Worm (Caenorhabditis elegans) whole organism, mixed stage, embryonic: ENCODE results near the gene C02H6.3.

Experiments
- M03D4.4 ChIP-seq: sonication (generic microtip); optimal IDR thresholded peaks from 2 replicates; lab custom pipeline; 2017; ENCODE audit warnings: mild to moderate bottlenecking, missing genetic modification characterization, missing compliant biosample characterization
- bed-3 ChIP-seq: fragments of 200-800 bp; sonication (Bioruptor generic); optimal IDR thresholded peaks from 3 replicates; lab custom pipeline; 2018; ENCODE audit warnings: mild to moderate bottlenecking, missing genetic modification characterization, moderate library complexity, missing compliant biosample characterization
- ceh-39 ChIP-seq: fragments of 150-350 bp; optimal IDR thresholded peaks from 2 replicates; lab custom pipeline; 2014; ENCODE audit warnings: missing biosample characterization, missing genetic modification characterization
- ceh-43 ChIP-seq: fragments of 200-800 bp; sonication (Bioruptor generic); optimal IDR thresholded peaks from 2 replicates; lab custom pipeline; 2018; ENCODE audit warnings: mild to moderate bottlenecking, missing genetic modification characterization, moderate library complexity, missing compliant biosample characterization
- ceh-83 ChIP-seq: fragments of 200-800 bp; sonication (Bioruptor generic); optimal IDR thresholded peaks from 2 replicates; lab custom pipeline; 2018; ENCODE audit warnings: mild to moderate bottlenecking, missing genetic modification characterization, missing compliant biosample characterization
- ces-1 ChIP-seq: fragments of 150-350 bp; optimal IDR thresholded peaks from 2 replicates; lab custom pipeline; 2014; ENCODE audit warnings: missing biosample characterization, missing genetic modification reagents, missing genetic modification characterization
- cnd-1 ChIP-seq: fragments of 200-800 bp; sonication (Bioruptor generic); optimal IDR thresholded peaks from 2 replicates; lab custom pipeline; 2018; ENCODE audit warnings: mild to moderate bottlenecking, missing genetic modification characterization, missing compliant biosample characterization
- elt-1 ChIP-seq: sonication (generic microtip); optimal IDR thresholded peaks from 2 replicates; lab custom pipeline; 2017; ENCODE audit warnings: missing genetic modification characterization, mild to moderate bottlenecking, missing compliant biosample characterization, antibody characterized with exemption, moderate library complexity, borderline replicate concordance; ENCODE audit not compliant: insufficient read depth
- elt-3 ChIP-seq: fragments of 150-350 bp; optimal IDR thresholded peaks from 2 replicates; lab custom pipeline; 2014; ENCODE audit warnings: missing biosample characterization, missing genetic modification characterization
- ham-2 ChIP-seq: fragments of 200-800 bp; sonication (Bioruptor generic); optimal IDR thresholded peaks from 2 replicates; lab custom pipeline; 2018; ENCODE audit warnings: mild to moderate bottlenecking, missing genetic modification characterization, missing compliant biosample characterization
- lin-13 ChIP-seq: fragments of 150-350 bp; optimal IDR thresholded peaks from 2 replicates; lab custom pipeline; 2014; ENCODE audit warnings: missing biosample characterization, missing genetic modification characterization
- lin-32 ChIP-seq: fragments of 200-800 bp; sonication (Bioruptor generic); optimal IDR thresholded peaks from 2 replicates; lab custom pipeline; 2018; ENCODE audit warnings: mild to moderate bottlenecking, missing genetic modification characterization, missing compliant biosample characterization
- lsy-2 ChIP-seq: fragments of 150-350 bp; optimal IDR thresholded peaks from 2 replicates; lab custom pipeline; 2014; ENCODE audit warnings: missing biosample characterization, missing genetic modification characterization
- mab-5 ChIP-seq: fragments of 150-350 bp; optimal IDR thresholded peaks from 2 replicates; lab custom pipeline; 2014; ENCODE audit warnings: missing biosample characterization, missing genetic modification characterization
- mep-1 ChIP-seq: fragments of 150-350 bp; optimal IDR thresholded peaks from 2 replicates; lab custom pipeline; 2017; ENCODE audit warnings: missing biosample characterization, missing genetic modification reagents, missing genetic modification characterization, inconsistent platforms
- mls-2 ChIP-seq: sonication (generic microtip); optimal IDR thresholded peaks from 2 replicates; lab custom pipeline; 2016; ENCODE audit warnings: mild to moderate bottlenecking, missing genetic modification characterization, moderate library complexity, missing compliant biosample characterization
- nhr-2 ChIP-seq: fragments of 150-350 bp; optimal IDR thresholded peaks from 2 replicates; lab custom pipeline; 2014; ENCODE audit warnings: missing biosample characterization, missing genetic modification characterization
- nhr-237 ChIP-seq: fragments of 150-350 bp; optimal IDR thresholded peaks from 2 replicates; lab custom pipeline; 2014; ENCODE audit warnings: missing biosample characterization, missing genetic modification characterization
- nhr-28 ChIP-seq: fragments of 150-350 bp; optimal IDR thresholded peaks from 2 replicates; lab custom pipeline; 2014; ENCODE audit warnings: missing biosample characterization, missing genetic modification characterization
- nhr-76 ChIP-seq: sonication (generic microtip); optimal IDR thresholded peaks from 2 replicates; lab custom pipeline; 2017; ENCODE audit warnings: missing biosample characterization, missing genetic modification characterization
- pha-4 ChIP-seq: fragments of 150-350 bp; optimal IDR thresholded peaks from 2 replicates; lab custom pipeline; 2018; ENCODE audit warnings: missing biosample characterization, missing genetic modification reagents, missing genetic modification characterization
- sem-2 ChIP-seq: fragments of 200-800 bp; sonication (Bioruptor generic); optimal IDR thresholded peaks from 2 replicates; lab custom pipeline; 2018; ENCODE audit warnings: mild to moderate bottlenecking, missing genetic modification characterization, missing compliant biosample characterization
- snpc-4 ChIP-seq: fragments of 150-350 bp; optimal IDR thresholded peaks from 2 replicates; lab custom pipeline; 2014; ENCODE audit warnings: missing biosample characterization, missing genetic modification characterization
- sptf-1 ChIP-seq: sonication (generic microtip); optimal IDR thresholded peaks from 2 replicates; lab custom pipeline; 2017; ENCODE audit warnings: mild to moderate bottlenecking, missing genetic modification characterization, moderate library complexity, missing compliant biosample characterization
- tbx-8 ChIP-seq: fragments of 200-800 bp; sonication (Bioruptor generic); optimal IDR thresholded peaks from 2 replicates; lab custom pipeline; 2018; ENCODE audit warnings: mild to moderate bottlenecking, missing genetic modification characterization, moderate library complexity, missing compliant biosample characterization
- unc-120 ChIP-seq: sonication (generic microtip); optimal IDR thresholded peaks from 2 replicates; lab custom pipeline; 2017; ENCODE audit warnings: missing genetic modification characterization, missing compliant biosample characterization; ENCODE audit not compliant: poor library complexity, severe bottlenecking
- unc-39 ChIP-seq: fragments of 150-350 bp; optimal IDR thresholded peaks from 2 replicates; lab custom pipeline; 2014; ENCODE audit warnings: missing biosample characterization, missing genetic modification characterization
- unc-62 ChIP-seq: fragments of 150-350 bp; optimal IDR thresholded peaks from 2 replicates; lab custom pipeline; 2014; ENCODE audit warnings: missing biosample characterization, missing genetic modification reagents, missing genetic modification characterization

C02H6.3 gene

ce11 chrV:7416569-7416968, 28.9 kb upstream of the C02H6.3 start:
- no peak for TF ChIP-seq unc-62 (GFP tag; lab: Kevin White, UChicago)
- TF ChIP-seq ces-1: no peak
- TF ChIP-seq lsy-2 (tag; lab: Kevin White, UChicago): no peak
- no peak for TF ChIP-seq ceh-39 (tag; lab: Kevin White, UChicago)
- TF ChIP-seq lin-32 (GFP tag; lab: Kevin White, UChicago): no peak
- no peak for TF ChIP-seq ham-2 (GFP tag; lab: Kevin White, UChicago)
- TF ChIP-seq nhr-28: no peak
- TF ChIP-seq bed-3 (GFP tag; lab: Kevin White, UChicago): no peak
- TF ChIP-seq mls-2 (tag; lab: Kevin White, UChicago): no peak

ce11 chrV:7415780-7416428, 28.2 kb upstream of the C02H6.3 start, which contains the start of gene F18E3.13:
Gene F18E3.13, plus strand, starts transcription at chrV:7416164.
- TF ChIP-seq nhr-28: no peak
- no peak for TF ChIP-seq unc-39 (tag; lab: Kevin White, UChicago)
- TF ChIP-seq nhr-2 (tag; lab: Kevin White, UChicago): no peak
- TF ChIP-seq elt-3: peak; percentile 22
- TF ChIP-seq unc-62 (GFP tag; lab: Kevin White, UChicago): peak; percentile 69

- TF ChIP-seq ceh-43 (GFP tag; lab: Kevin White, UChicago): no peak
- TF ChIP-seq nhr-76: no peak
- no peak for TF ChIP-seq elt-3
- no peak for TF ChIP-seq cnd-1 (tag; lab: Kevin White, UChicago)
- TF ChIP-seq ceh-83 (GFP tag; lab: Kevin White, UChicago): no peak
- TF ChIP-seq sem-2 (GFP tag; lab: Kevin White, UChicago): no peak
- TF ChIP-seq lin-13: no peak
- TF ChIP-seq nhr-2 (tag; lab: Kevin White, UChicago): no peak
- TF ChIP-seq tbx-8: no peak
- no peak for TF ChIP-seq lsy-2 (tag; lab: Kevin White, UChicago)
- TF ChIP-seq unc-120 (tag; lab: Kevin White, UChicago): no peak
- no peak for TF ChIP-seq lin-32 (GFP tag; lab: Kevin White, UChicago)
- no peak for TF ChIP-seq ces-1
- TF ChIP-seq ham-2 (GFP tag; lab: Kevin White, UChicago): no peak
- no peak for TF ChIP-seq nhr-237
Measured at ce11 chrV:7414909-7415308, 27.3 kb upstream of the C02H6.3 start, which contains the start of gene F18E3.12. Gene F18E3.12, plus strand, starts transcription at chrV:7414985.

- no peak for TF ChIP-seq nhr-28
- no peak for TF ChIP-seq tbx-8
- TF ChIP-seq nhr-237: no peak
- TF ChIP-seq M03D4.4: no peak
- no peak for TF ChIP-seq sptf-1 (tag; lab: Kevin White, UChicago)
- no peak for TF ChIP-seq elt-3
- no peak for TF ChIP-seq nhr-2 (tag; lab: Kevin White, UChicago)
- no peak for TF ChIP-seq lsy-2 (tag; lab: Kevin White, UChicago)
- TF ChIP-seq snpc-4 (tag; lab: Kevin White, UChicago): no peak
- TF ChIP-seq mab-5 (tag; lab: Kevin White, UChicago): no peak
- TF ChIP-seq bed-3 (GFP tag; lab: Kevin White, UChicago): no peak
- no peak for TF ChIP-seq mep-1 (tag; lab: Kevin White, UChicago)
- no peak for TF ChIP-seq elt-1
- TF ChIP-seq lin-13: no peak
- no peak for TF ChIP-seq sem-2 (GFP tag; lab: Kevin White, UChicago)
Measured at ce11 chrV:7413107-7413774, 25.6 kb upstream of the C02H6.3 start, which contains the start of gene F18E3.11. Gene F18E3.11, plus strand, starts transcription at chrV:7413482.

- TF ChIP-seq pha-4 (tag; lab: Kevin White, UChicago) (no peak), sem-2 (GFP tag; lab: Kevin White, UChicago) (no peak), nhr-76 (no peak)
Measured at ce11 chrV:7411695-7412094, 24.0 kb upstream of the C02H6.3 start, which contains the start of gene str-41. Gene str-41, plus strand, starts transcription at chrV:7411995.

ce11 chrV:7409599-7409998, 21.9 kb upstream of the C02H6.3 start, which contains the start of gene R13D7.2:
Gene R13D7.2, plus strand, starts transcription at chrV:7409899.
- TF ChIP-seq unc-62 (GFP tag; lab: Kevin White, UChicago) (no peak), tbx-8 (no peak), ceh-43 (GFP tag; lab: Kevin White, UChicago) (no peak)
